Worm (Caenorhabditis elegans): Measurements from ENCODE around the gene K01A6.6.

Gene K01A6.6

DNA sequence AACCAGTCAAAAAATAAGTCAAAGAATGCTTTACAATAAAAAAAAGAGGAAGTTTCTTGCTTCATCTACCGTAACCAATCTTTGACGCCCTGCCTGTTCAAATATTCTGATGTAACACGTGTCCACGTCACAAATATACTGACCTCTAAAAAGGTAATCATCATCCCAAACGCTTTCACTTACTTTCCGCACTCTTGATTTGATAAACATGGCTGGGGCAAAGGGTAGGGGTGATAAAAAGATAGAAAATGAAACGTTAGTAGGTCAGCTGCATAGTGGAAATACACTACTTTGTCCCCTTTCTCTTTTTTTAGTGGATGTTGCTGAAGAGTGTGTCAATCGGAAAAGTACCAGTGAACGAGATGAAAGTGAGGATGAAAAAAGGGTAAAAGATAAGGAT is 35.0 kb upstream of the K01A6.6 start:
- no peak for TF ChIP-seq ceh-24 (tag; optimal IDR thresholded peaks at IDR 0.05)
- TF ChIP-seq sdc-2 (tag; optimal IDR thresholded peaks at IDR 0.05): no peak
- TF ChIP-seq pros-1 (tag; optimal IDR thresholded peaks at IDR 0.05): no peak
- TF ChIP-seq pqm-1 (tag; optimal IDR thresholded peaks at IDR 0.05): no peak
- TF ChIP-seq nfya-1 (tag; optimal IDR thresholded peaks at IDR 0.05): no peak
- no peak for TF ChIP-seq ceh-31 (tag; optimal IDR thresholded peaks at IDR 0.05)

DNA sequence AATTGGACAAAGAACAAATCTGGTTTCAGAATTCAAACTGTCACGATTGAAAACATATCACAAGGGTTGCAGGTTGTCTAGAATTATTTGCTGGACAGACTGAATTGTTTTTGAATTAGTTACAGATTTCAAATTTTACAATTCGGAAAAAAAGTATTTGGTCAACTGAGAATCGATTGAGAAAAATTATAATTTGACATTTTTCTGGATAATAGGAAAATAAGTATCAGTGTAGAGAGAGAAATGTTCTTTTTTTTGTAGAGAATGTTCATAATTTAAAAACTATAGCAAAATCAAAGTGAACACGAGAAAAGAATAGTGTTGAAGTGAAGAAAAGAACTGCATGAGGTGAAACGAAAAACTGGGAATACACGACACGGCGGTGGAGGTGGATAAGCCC is 34.4 kb upstream of the K01A6.6 start, which contains the start of gene dpy-20:
Gene dpy-20 (minus strand): TSS at position 101 of the 400 bp plus-strand sequence.
- TF ChIP-seq ceh-30 (tag; optimal IDR thresholded peaks at IDR 0.05): no peak
- TF ChIP-seq gmeb-2 (tag; optimal IDR thresholded peaks at IDR 0.05): no peak
- no peak for TF ChIP-seq ceh-31 (tag; optimal IDR thresholded peaks at IDR 0.05)
- TF ChIP-seq fkh-6 (tag; optimal IDR thresholded peaks at IDR 0.05): no peak
- no peak for TF ChIP-seq nhr-232 (tag; optimal IDR thresholded peaks at IDR 0.05)
- no peak for TF ChIP-seq elt-4 (tag; optimal IDR thresholded peaks at IDR 0.05)
- no peak for TF ChIP-seq lin-11 (tag; optimal IDR thresholded peaks at IDR 0.05)
- TF ChIP-seq ceh-18 (tag; optimal IDR thresholded peaks at IDR 0.05): no peak
- no peak for TF ChIP-seq T23F11.4 (GFP tag; optimal IDR thresholded peaks at IDR 0.05)
- no peak for TF ChIP-seq pax-1 (tag; optimal IDR thresholded peaks at IDR 0.05)
- TF ChIP-seq syd-9 (tag; optimal IDR thresholded peaks at IDR 0.05): no peak
- TF ChIP-seq ttx-3 (tag; optimal IDR thresholded peaks at IDR 0.05): no peak
- TF ChIP-seq sox-4 (tag; optimal IDR thresholded peaks at IDR 0.05): no peak
- no peak for TF ChIP-seq ceh-2 (tag; optimal IDR thresholded peaks at IDR 0.05)

DNA sequence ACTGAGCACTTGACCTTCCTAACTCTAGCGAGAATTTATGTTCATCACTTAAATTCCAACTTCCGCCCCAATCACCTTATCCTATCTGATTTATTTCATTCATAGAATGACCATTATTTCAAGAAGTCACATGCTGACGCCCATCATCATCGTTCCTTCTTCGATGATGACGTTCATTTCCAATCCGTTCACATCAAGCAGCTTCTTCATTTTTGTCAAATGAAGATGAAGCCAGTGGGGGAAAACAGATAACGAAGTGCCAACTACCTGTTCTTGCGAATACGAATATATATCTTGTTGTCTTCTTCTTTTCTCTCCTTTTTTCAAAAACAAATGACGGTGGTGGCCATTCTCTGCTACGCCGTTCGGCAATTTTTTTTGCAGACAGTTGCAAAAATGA is 33.2 kb upstream of the K01A6.6 start:
- TF ChIP-seq che-1 (tag; optimal IDR thresholded peaks at IDR 0.05) (no peak), zip-5 (tag; optimal IDR thresholded peaks at IDR 0.05) (no peak), F13H6.1 (tag; optimal IDR thresholded peaks at IDR 0.05) (no peak), gmeb-2 (tag; optimal IDR thresholded peaks at IDR 0.05) (no peak), ceh-31 (tag; optimal IDR thresholded peaks at IDR 0.05) (no peak), K02D7.2 (tag; optimal IDR thresholded peaks at IDR 0.05) (no peak), tbx-2 (tag; optimal IDR thresholded peaks at IDR 0.05) (no peak), sdc-2 (tag; optimal IDR thresholded peaks at IDR 0.05) (no peak), ahr-1 (tag; optimal IDR thresholded peaks at IDR 0.05) (no peak), ttx-3 (tag; optimal IDR thresholded peaks at IDR 0.05) (no peak), nhr-11 (tag; optimal IDR thresholded peaks at IDR 0.05) (no peak), elt-4 (tag; optimal IDR thresholded peaks at IDR 0.05) (no peak)

DNA sequence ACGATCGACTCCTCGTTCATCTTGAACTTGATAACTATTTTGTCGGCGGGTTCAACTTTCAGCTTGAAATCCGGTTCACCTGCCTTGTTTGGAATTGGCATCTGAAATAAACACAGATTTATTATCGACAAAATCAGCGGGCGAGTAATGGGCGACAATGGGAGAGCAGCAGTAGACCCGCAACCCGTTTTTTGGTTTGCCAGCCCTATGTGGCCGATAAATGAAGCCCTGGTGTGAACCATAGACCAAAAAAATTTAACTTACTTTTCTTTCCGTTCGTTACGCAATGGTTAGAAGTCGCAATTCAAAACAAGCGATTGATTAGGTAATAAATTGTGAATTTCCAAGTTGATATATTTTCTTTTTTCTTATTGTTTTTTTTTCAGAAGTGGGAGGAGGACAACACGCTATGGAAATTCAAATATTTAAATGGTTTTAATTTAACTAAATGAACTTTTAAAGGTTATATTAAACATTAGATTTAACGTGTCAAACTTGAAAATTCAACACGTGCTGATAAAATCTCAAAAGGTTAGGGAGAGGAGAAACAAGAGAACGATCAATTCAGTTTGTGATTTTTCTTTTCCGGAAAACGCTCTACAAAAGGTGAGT is 31.3 kb upstream of the K01A6.6 start, which contains the start of the genes T22B3.3 and alg-3:
Gene T22B3.3 (minus strand): TSS at position 101 of the 612 bp plus-strand sequence.
Gene alg-3 (plus strand): TSS at position 562 of the 612 bp plus-strand sequence.
- TF ChIP-seq hlh-13 (GFP tag; optimal IDR thresholded peaks at IDR 0.05) (no peak), ttx-3 (tag; optimal IDR thresholded peaks at IDR 0.05) (no peak), hlh-8 (tag; optimal IDR thresholded peaks at IDR 0.05) (no peak), ceh-2 (tag; optimal IDR thresholded peaks at IDR 0.05) (no peak), unc-42 (tag; optimal IDR thresholded peaks at IDR 0.05) (no peak), tbx-2 (tag; optimal IDR thresholded peaks at IDR 0.05) (no peak), tbx-7 (tag; optimal IDR thresholded peaks at IDR 0.05) (no peak), C38D4.7 (GFP tag; optimal IDR thresholded peaks at IDR 0.05) (no peak), ceh-31 (tag; optimal IDR thresholded peaks at IDR 0.05) (no peak), ceh-19 (GFP tag; optimal IDR thresholded peaks at IDR 0.05) (no peak), nhr-232 (tag; optimal IDR thresholded peaks at IDR 0.05) (no peak), eyg-1 (tag; optimal IDR thresholded peaks at IDR 0.05) (no peak), lin-11 (tag; optimal IDR thresholded peaks at IDR 0.05) (no peak), pqm-1 (tag; optimal IDR thresholded peaks at IDR 0.05) (no peak), che-1 (tag; optimal IDR thresholded peaks at IDR 0.05) (no peak), hlh-6 (tag; optimal IDR thresholded peaks at IDR 0.05) (no peak), ceh-34 (tag; optimal IDR thresholded peaks at IDR 0.05) (no peak), ceh-14 (tag; optimal IDR thresholded peaks at IDR 0.05) (no peak), ceh-18 (tag; optimal IDR thresholded peaks at IDR 0.05) (no peak)

Measured in whole organism, late embryonic.